Fruit fly (Drosophila melanogaster) whole organism, embryonic: Measurements from ENCODE around the gene CG3662.

Source experiments
- Aef1 ChIP-seq: fragments of 200-800 bp; sonication (Bioruptor generic); IDR thresholded peaks from 3 replicates; pipeline ENCODE4 v1.3.6; 2022; ENCODE audit warnings: missing biosample characterization, missing genetic modification characterization
- CG10321 ChIP-seq: fragments of 200-800 bp; sonication (Bioruptor generic); IDR thresholded peaks from 2 replicates; pipeline ENCODE4 v1.3.6; 2022; ENCODE audit warnings: missing biosample characterization, missing genetic modification characterization
- CG12391 ChIP-seq: fragments of 200-800 bp; sonication (Bioruptor generic); optimal IDR thresholded peaks from 3 replicates; lab custom pipeline; 2018; ENCODE audit warnings: missing biosample characterization, mild to moderate bottlenecking, missing genetic modification characterization, moderate library complexity
- CG12659 ChIP-seq: fragments of 200-800 bp; sonication (Bioruptor generic); optimal IDR thresholded peaks from 3 replicates; lab custom pipeline; 2017; ENCODE audit warnings: mild to moderate bottlenecking, missing biosample characterization, missing genetic modification reagents, missing genetic modification characterization
- CG12769 ChIP-seq: fragments of 200-800 bp; sonication (Bioruptor generic); optimal IDR thresholded peaks from 2 replicates; lab custom pipeline; 2019; ENCODE audit warnings: missing biosample characterization, mild to moderate bottlenecking, missing genetic modification characterization, moderate library complexity
- CG13296 ChIP-seq: fragments of 200-800 bp; sonication (Bioruptor generic); optimal IDR thresholded peaks from 3 replicates; lab custom pipeline; 2018; ENCODE audit warnings: missing biosample characterization, mild to moderate bottlenecking, missing genetic modification characterization
- CG14014 ChIP-seq: fragments of 200-800 bp; sonication (Bioruptor generic); IDR thresholded peaks from 2 replicates; pipeline ENCODE4 v1.3.6; 2022; ENCODE audit warnings: missing biosample characterization, missing genetic modification characterization
- CG15073 ChIP-seq: fragments of 200-800 bp; sonication (Bioruptor generic); optimal IDR thresholded peaks from 2 replicates; lab custom pipeline; 2016; ENCODE audit warnings: missing biosample characterization, missing genetic modification characterization
- CG17612 ChIP-seq: fragments of 200-800 bp; sonication (Bioruptor generic); IDR thresholded peaks from 2 replicates; pipeline ENCODE4 v1.3.6; 2022; ENCODE audit warnings: missing biosample characterization, missing genetic modification characterization
- CG17912 ChIP-seq: fragments of 200-800 bp; sonication (Bioruptor generic); optimal IDR thresholded peaks from 2 replicates; lab custom pipeline; 2018; ENCODE audit warnings: missing biosample characterization, mild to moderate bottlenecking, missing genetic modification characterization
- CG2875 ChIP-seq: fragments of 200-800 bp; sonication (Bioruptor generic); optimal IDR thresholded peaks from 2 replicates; lab custom pipeline; 2017; ENCODE audit warnings: missing biosample characterization, mild to moderate bottlenecking, missing genetic modification characterization, missing genetic modification reagents
- CG42726 ChIP-seq: fragments of 200-800 bp; sonication (Bioruptor generic); IDR thresholded peaks from 2 replicates; pipeline ENCODE4 v1.3.6; 2022; ENCODE audit warnings: missing biosample characterization, missing genetic modification characterization; ENCODE audit not compliant: partially characterized antibody
- CG6175 ChIP-seq: fragments of 200-800 bp; sonication (Bioruptor generic); IDR thresholded peaks from 3 replicates; pipeline ENCODE4 v1.3.6; 2022; ENCODE audit warnings: missing biosample characterization, missing genetic modification characterization
- CG7839 ChIP-seq: fragments of 200-800 bp; sonication (Bioruptor generic); optimal IDR thresholded peaks from 3 replicates; lab custom pipeline; 2018; ENCODE audit warnings: missing biosample characterization, mild to moderate bottlenecking, missing genetic modification characterization, moderate library complexity
- CG7963 ChIP-seq: fragments of 200-800 bp; sonication (Bioruptor generic); IDR thresholded peaks from 3 replicates; pipeline ENCODE4 v1.3.6; 2022; ENCODE audit warnings: missing biosample characterization, missing genetic modification characterization; ENCODE audit not compliant: partially characterized antibody
- CG8359 ChIP-seq: fragments of 200-800 bp; sonication (Bioruptor generic); optimal IDR thresholded peaks from 2 replicates; lab custom pipeline; 2017; ENCODE audit warnings: missing biosample characterization, mild to moderate bottlenecking, missing genetic modification characterization, borderline replicate concordance
- CG8388 ChIP-seq: fragments of 200-800 bp; sonication (Bioruptor generic); optimal IDR thresholded peaks from 2 replicates; lab custom pipeline; 2019; ENCODE audit warnings: missing biosample characterization, mild to moderate bottlenecking, missing genetic modification characterization, moderate library complexity
- CG9876 ChIP-seq: fragments of 200-800 bp; sonication (Bioruptor generic); optimal IDR thresholded peaks from 2 replicates; lab custom pipeline; 2016; ENCODE audit warnings: missing biosample characterization, missing genetic modification characterization
- Dll ChIP-seq: fragments of 200-800 bp; sonication (Bioruptor generic); IDR thresholded peaks from 4 replicates; pipeline ENCODE4 v1.3.6; 2022; ENCODE audit warnings: missing biosample characterization, missing genetic modification characterization; ENCODE audit not compliant: partially characterized antibody
- Ets97D ChIP-seq: fragments of 200-800 bp; sonication (Bioruptor generic); optimal IDR thresholded peaks from 3 replicates; lab custom pipeline; 2016; ENCODE audit warnings: missing biosample characterization, missing genetic modification characterization
- H15 ChIP-seq: fragments of 200-800 bp; sonication (Bioruptor generic); IDR thresholded peaks from 3 replicates; pipeline ENCODE4 v1.3.6; 2022; ENCODE audit warnings: missing biosample characterization, missing genetic modification characterization
- Kr ChIP-seq: fragments of 200-800 bp; sonication (Bioruptor generic); optimal IDR thresholded peaks from 2 replicates; lab custom pipeline; 2017; ENCODE audit warnings: missing biosample characterization, mild to moderate bottlenecking, missing genetic modification characterization
- Lpt ChIP-seq: fragments of >200 bp; optimal IDR thresholded peaks from 2 replicates; lab custom pipeline; 2018; ENCODE audit warnings: missing biosample characterization, missing genetic modification characterization
- MTF-1 ChIP-seq: fragments of 200-800 bp; sonication (Bioruptor generic); optimal IDR thresholded peaks from 2 replicates; lab custom pipeline; 2018; ENCODE audit warnings: missing biosample characterization, mild to moderate bottlenecking, missing genetic modification characterization, borderline replicate concordance
- NC2α ChIP-seq: fragments of 200-800 bp; sonication (Bioruptor generic); optimal IDR thresholded peaks from 2 replicates; lab custom pipeline; 2016; ENCODE audit warnings: missing biosample characterization, missing genetic modification characterization
- Optix ChIP-seq: fragments of 200-800 bp; sonication (Bioruptor generic); IDR thresholded peaks from 3 replicates; pipeline ENCODE4 v1.3.6; 2022; ENCODE audit warnings: missing biosample characterization, missing genetic modification characterization
- Rfx ChIP-seq: fragments of 200-800 bp; sonication (Bioruptor generic); IDR thresholded peaks from 2 replicates; pipeline ENCODE4 v1.3.6; 2022; ENCODE audit warnings: missing biosample characterization, missing genetic modification characterization
- Side ChIP-seq: fragments of 200-800 bp; sonication (Bioruptor generic); optimal IDR thresholded peaks from 2 replicates; lab custom pipeline; 2016; ENCODE audit warnings: missing biosample characterization, missing genetic modification characterization
- Usf ChIP-seq: fragments of 200-800 bp; sonication (Bioruptor generic); optimal IDR thresholded peaks from 2 replicates; lab custom pipeline; 2017; ENCODE audit warnings: missing genotype, missing biosample characterization, missing genetic modification characterization
- abd-A ChIP-seq: fragments of 200-800 bp; sonication (Bioruptor generic); optimal IDR thresholded peaks from 3 replicates; lab custom pipeline; 2019; ENCODE audit warnings: missing biosample characterization, mild to moderate bottlenecking, missing genetic modification characterization, moderate library complexity
- ac ChIP-seq: fragments of 200-800 bp; sonication (Bioruptor generic); optimal IDR thresholded peaks from 3 replicates; lab custom pipeline; 2017; ENCODE audit warnings: missing biosample characterization, mild to moderate bottlenecking, missing genetic modification characterization
- bigmax ChIP-seq: fragments of 200-800 bp; sonication (Bioruptor generic); optimal IDR thresholded peaks from 2 replicates; lab custom pipeline; 2018; ENCODE audit warnings: missing biosample characterization, mild to moderate bottlenecking, missing genetic modification characterization
- cato ChIP-seq: fragments of 200-800 bp; sonication (Bioruptor generic); optimal IDR thresholded peaks from 2 replicates; lab custom pipeline; 2016; ENCODE audit warnings: missing biosample characterization, missing genetic modification characterization, borderline replicate concordance
- chm ChIP-seq: fragments of 200-800 bp; sonication (Bioruptor generic); IDR thresholded peaks from 2 replicates; pipeline ENCODE4 v1.3.6; 2022; ENCODE audit warnings: missing biosample characterization, missing genetic modification characterization
- croc ChIP-seq: fragments of 200-800 bp; sonication (Bioruptor generic); conservative IDR thresholded peaks from 3 replicates; pipeline ENCODE4 v1.3.6; 2022; ENCODE audit warnings: missing biosample characterization, missing genetic modification characterization
- cwo ChIP-seq: fragments of 200-800 bp; sonication (Bioruptor generic); optimal IDR thresholded peaks from 3 replicates; lab custom pipeline; 2017; ENCODE audit warnings: missing biosample characterization, missing genetic modification characterization, mild to moderate bottlenecking, moderate library complexity, missing genetic modification reagents
- da ChIP-seq: fragments of 200-800 bp; sonication (Bioruptor generic); optimal IDR thresholded peaks from 2 replicates; lab custom pipeline; 2016; ENCODE audit warnings: missing biosample characterization, missing genetic modification characterization
- dmrt99B ChIP-seq: fragments of 200-800 bp; sonication (Bioruptor generic); optimal IDR thresholded peaks from 2 replicates; lab custom pipeline; 2018; ENCODE audit warnings: missing biosample characterization, mild to moderate bottlenecking, missing genetic modification characterization, moderate library complexity
- en ChIP-seq: fragments of 200-800 bp; sonication (Bioruptor generic); optimal IDR thresholded peaks from 2 replicates; lab custom pipeline; 2016; ENCODE audit warnings: missing biosample characterization, missing genetic modification characterization
- exex ChIP-seq: fragments of 200-800 bp; sonication (Bioruptor generic); optimal IDR thresholded peaks from 4 replicates; lab custom pipeline; 2018; ENCODE audit warnings: missing biosample characterization, mild to moderate bottlenecking, missing genetic modification characterization, moderate library complexity
- fru ChIP-seq: fragments of >200 bp; optimal IDR thresholded peaks from 2 replicates; lab custom pipeline; 2017
- gfzf ChIP-seq: fragments of 200-800 bp; sonication (Bioruptor generic); optimal IDR thresholded peaks from 2 replicates; lab custom pipeline; 2016; ENCODE audit warnings: missing biosample characterization, mild to moderate bottlenecking, missing genetic modification characterization, moderate library complexity
- ham ChIP-seq: fragments of 200-800 bp; sonication (Bioruptor generic); IDR thresholded peaks from 2 replicates; pipeline ENCODE4 v1.3.6; 2022; ENCODE audit warnings: missing biosample characterization, missing genetic modification characterization
- mld ChIP-seq: fragments of 200-800 bp; sonication (Bioruptor generic); IDR thresholded peaks from 3 replicates; pipeline ENCODE4 v1.3.6; 2022; ENCODE audit warnings: missing biosample characterization, missing genetic modification characterization; ENCODE audit not compliant: partially characterized antibody
- psq ChIP-seq: fragments of 200-800 bp; sonication (Bioruptor generic); optimal IDR thresholded peaks from 2 replicates; lab custom pipeline; 2017; ENCODE audit warnings: missing biosample characterization, missing genetic modification characterization
- row ChIP-seq: fragments of 200-800 bp; sonication (Bioruptor generic); IDR thresholded peaks from 3 replicates; pipeline ENCODE4 v1.3.6; 2022; ENCODE audit warnings: missing biosample characterization, missing genetic modification characterization
- so ChIP-seq: fragments of 200-800 bp; sonication (Bioruptor generic); IDR thresholded peaks from 3 replicates; pipeline ENCODE4 v1.3.6; 2022; ENCODE audit warnings: missing biosample characterization, missing genetic modification characterization
- ssp ChIP-seq: fragments of 200-800 bp; sonication (Bioruptor generic); IDR thresholded peaks from 2 replicates; pipeline ENCODE4 v1.3.6; 2022; ENCODE audit warnings: missing biosample characterization, missing genetic modification characterization
- tll ChIP-seq, 2 experiments: fragments of 200-800 bp in 1 of 2; fragments of >200 bp in 1 of 2; sonication (Bioruptor generic) in 1 of 2; optimal IDR thresholded peaks; 2 replicates each; lab custom pipeline; 2017 to 2019; ENCODE audit warnings: missing biosample characterization in 2 of 2, missing genetic modification characterization in 2 of 2, mild to moderate bottlenecking in 1 of 2, moderate library complexity in 1 of 2
- twi ChIP-seq: fragments of 200-800 bp; optimal IDR thresholded peaks from 2 replicates; lab custom pipeline; 2019; ENCODE audit warnings: missing biosample characterization, mild to moderate bottlenecking, missing genetic modification characterization, moderate library complexity

The CG3662 gene

DNA sequence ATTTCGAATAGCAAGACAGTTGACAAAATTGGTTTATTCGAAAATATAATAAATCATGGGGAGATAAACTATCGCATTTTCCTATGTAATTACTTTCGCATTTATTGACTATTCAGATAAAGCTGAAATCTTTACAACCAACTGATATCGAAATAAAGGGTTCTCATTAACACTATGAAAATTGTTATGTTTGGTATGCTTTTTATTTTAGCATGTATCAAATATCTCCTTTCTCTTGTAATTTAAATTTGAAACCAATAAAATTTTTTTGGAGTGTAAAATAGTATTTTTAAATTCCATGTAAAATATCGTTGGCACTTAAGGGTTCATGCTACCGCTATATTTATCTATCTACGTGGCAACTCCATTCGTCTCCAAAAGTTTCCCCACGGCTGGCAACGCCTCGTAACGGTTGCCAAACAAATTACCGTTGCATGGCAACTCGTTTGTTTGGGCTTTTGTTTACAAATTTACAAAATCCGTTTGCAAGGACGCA, 34.0 kb downstream of the CG3662 start, which contains the start of gene CG13949 (continued):
- TF ChIP-seq so (GFP tag; lab: Robert Waterston, UW) (no peak), CG7839 (tag; lab: Kevin White, UChicago) (peak; percentile 73), chm (peak; percentile 56; the same call in 1 of the 2 replicates), dmrt99B (tag; lab: Kevin White, UChicago) (peak; percentile 46), bigmax (no peak), CG42726 (peak; percentile 47; the same call in 1 of the 2 replicates), CG17912 (GFP tag; lab: Kevin White, UChicago) (no peak), CG8388 (GFP tag; lab: Kevin White, UChicago) (peak; percentile 34), cwo (peak; percentile 37), CG6175 (GFP tag; lab: Robert Waterston, UW) (no peak; the same call in 2 of the 3 replicates), ham (no peak), CG12391 (tag; lab: Kevin White, UChicago) (peak; percentile 81), CG13296 (GFP tag; lab: Kevin White, UChicago) (peak; percentile 40), CG7963 (GFP tag; lab: Robert Waterston, UW) (no peak), Kr (GFP tag; lab: Kevin White, UChicago) (no peak), croc (no peak; the same call in 2 of the 3 replicates), MTF-1 (GFP tag; lab: Kevin White, UChicago) (no peak), CG14014 (GFP tag; lab: Robert Waterston, UW) (peak; percentile 79), CG17612 (no peak), Aef1 (GFP tag; lab: Robert Waterston, UW) (peak; percentile 82), gfzf (peak; percentile 32), CG12659 (peak; percentile 74), CG15073 (GFP tag; lab: Kevin White, UChicago) (no peak), abd-A (tag; lab: Kevin White, UChicago) (no peak), row (GFP tag; lab: Robert Waterston, UW) (peak; percentile 69), CG10321 (GFP tag; lab: Robert Waterston, UW) (no peak; the same call in 1 of the 2 replicates), CG8359 (GFP tag; lab: Kevin White, UChicago) (no peak), CG9876 (GFP tag; lab: Kevin White, UChicago) (peak; percentile 17), exex (peak; percentile 98), CG12769 (tag; lab: Kevin White, UChicago) (peak; percentile 38), Usf (GFP tag; lab: Kevin White, UChicago) (no peak), twi (tag; lab: Kevin White, UChicago) (peak; percentile 19), mld (GFP tag; lab: Robert Waterston, UW) (no peak), psq (GFP tag; lab: Kevin White, UChicago) (no peak), tll (GFP tag; optimal IDR thresholded peaks at IDR 0.05; lab: Kevin White, UChicago) (no peak), ac (GFP tag; lab: Kevin White, UChicago) (no peak), Side (peak; percentile 41), Optix (GFP tag; lab: Robert Waterston, UW) (no peak), fru (lab: Kevin White, UChicago) (no peak), cato (no peak), da (GFP tag; lab: Kevin White, UChicago) (no peak), en (GFP tag; lab: Kevin White, UChicago) (peak; percentile 42), Rfx (GFP tag; lab: Robert Waterston, UW) (peak; percentile 93), CG2875 (peak; percentile 22), NC2α (GFP tag; lab: Kevin White, UChicago) (no peak), Ets97D (GFP tag; lab: Kevin White, UChicago) (peak; percentile 68), H15 (GFP tag; lab: Robert Waterston, UW) (peak; percentile 71; the same call in 2 of the 3 replicates), Dll (GFP tag; lab: Robert Waterston, UW) (0 out of 4 replicates have a peak, but pooled peaks have one; percentile 40), Lpt (GFP tag; lab: Kevin White, UChicago) (no peak), ssp (GFP tag; lab: Robert Waterston, UW) (peak; percentile 47)
